Fruit fly (Drosophila melanogaster) whole organism, embryonic: ENCODE data around the gene Npc2g.

Source experiments
- Aef1 ChIP-seq: fragments of 200-800 bp; sonication (Bioruptor generic); IDR thresholded peaks from 3 replicates; pipeline ENCODE4 v1.3.6; 2022; ENCODE audit warnings: missing biosample characterization, missing genetic modification characterization
- B-H1 ChIP-seq: fragments of 200-800 bp; sonication (Bioruptor generic); IDR thresholded peaks from 3 replicates; pipeline ENCODE4 v1.3.6; 2022; ENCODE audit warnings: missing biosample characterization, missing genetic modification characterization
- CG10959 ChIP-seq: fragments of 200-800 bp; sonication (Bioruptor generic); IDR thresholded peaks from 2 replicates; pipeline ENCODE4 v1.3.6; 2022; ENCODE audit warnings: missing biosample characterization, missing genetic modification characterization
- CG13894 ChIP-seq: fragments of 200-800 bp; sonication (Bioruptor generic); optimal IDR thresholded peaks from 3 replicates; lab custom pipeline; 2018; ENCODE audit warnings: missing biosample characterization, mild to moderate bottlenecking, missing genetic modification characterization, moderate library complexity
- CG16779 ChIP-seq: fragments of 200-800 bp; sonication (Bioruptor generic); IDR thresholded peaks from 2 replicates; pipeline ENCODE4 v1.3.6; 2022; ENCODE audit warnings: missing biosample characterization, missing genetic modification characterization
- CG17186 ChIP-seq: fragments of 200-800 bp; sonication (Bioruptor generic); optimal IDR thresholded peaks from 3 replicates; lab custom pipeline; 2017; ENCODE audit warnings: missing biosample characterization, missing genetic modification reagents, missing genetic modification characterization
- CG17829 ChIP-seq: fragments of 200-800 bp; optimal IDR thresholded peaks from 2 replicates; lab custom pipeline; 2019; ENCODE audit warnings: missing biosample characterization, mild to moderate bottlenecking, missing genetic modification characterization, moderate library complexity
- CG2678 ChIP-seq: fragments of 200-800 bp; sonication (Bioruptor generic); optimal IDR thresholded peaks from 3 replicates; lab custom pipeline; 2019; ENCODE audit warnings: missing biosample characterization, mild to moderate bottlenecking, missing genetic modification characterization, moderate library complexity
- CG2889 ChIP-seq: fragments of 200-800 bp; sonication (Bioruptor generic); IDR thresholded peaks from 3 replicates; pipeline ENCODE4 v1.3.6; 2022; ENCODE audit warnings: missing biosample characterization, missing genetic modification characterization
- CG30020 ChIP-seq: fragments of 200-800 bp; optimal IDR thresholded peaks from 2 replicates; lab custom pipeline; 2019; ENCODE audit warnings: missing biosample characterization, mild to moderate bottlenecking, missing genetic modification characterization, moderate library complexity
- CG3407 ChIP-seq: fragments of 200-800 bp; sonication (Bioruptor generic); optimal IDR thresholded peaks from 2 replicates; lab custom pipeline; 2018; ENCODE audit warnings: missing biosample characterization, mild to moderate bottlenecking, missing genetic modification characterization
- CG6654 ChIP-seq: fragments of 200-800 bp; sonication (Bioruptor generic); optimal IDR thresholded peaks from 2 replicates; lab custom pipeline; 2017; ENCODE audit warnings: missing biosample characterization, mild to moderate bottlenecking, missing genetic modification characterization
- CG6813 ChIP-seq: fragments of 200-800 bp; sonication (Bioruptor generic); optimal IDR thresholded peaks from 2 replicates; lab custom pipeline; 2017; ENCODE audit warnings: missing biosample characterization, missing genetic modification characterization, mild to moderate bottlenecking, moderate library complexity, missing genetic modification reagents
- CG7372 ChIP-seq: fragments of 200-800 bp; sonication (Bioruptor generic); IDR thresholded peaks from 2 replicates; pipeline ENCODE4 v1.3.6; 2022; ENCODE audit warnings: missing biosample characterization, missing genetic modification characterization
- CG7963 ChIP-seq: fragments of 200-800 bp; sonication (Bioruptor generic); IDR thresholded peaks from 3 replicates; pipeline ENCODE4 v1.3.6; 2022; ENCODE audit warnings: missing biosample characterization, missing genetic modification characterization; ENCODE audit not compliant: partially characterized antibody
- CG8290 ChIP-seq, 3 experiments: fragments of 200-800 bp; sonication (Bioruptor generic); optimal IDR thresholded peaks; 2 replicates each; lab custom pipeline; 2016 to 2019; ENCODE audit warnings: missing biosample characterization in 3 of 3, missing genetic modification characterization in 3 of 3, mild to moderate bottlenecking in 2 of 3, moderate library complexity in 1 of 3
- CG8359 ChIP-seq: fragments of 200-800 bp; sonication (Bioruptor generic); optimal IDR thresholded peaks from 2 replicates; lab custom pipeline; 2017; ENCODE audit warnings: missing biosample characterization, mild to moderate bottlenecking, missing genetic modification characterization, borderline replicate concordance
- CG8924 ChIP-seq: fragments of 200-800 bp; optimal IDR thresholded peaks from 3 replicates; lab custom pipeline; 2019; ENCODE audit warnings: missing biosample characterization, mild to moderate bottlenecking, missing genetic modification characterization, moderate library complexity
- CTCF ChIP-seq: fragments of 200-800 bp; sonication (Bioruptor generic); optimal IDR thresholded peaks from 2 replicates; lab custom pipeline; 2017; ENCODE audit warnings: missing biosample characterization, mild to moderate bottlenecking, missing genetic modification characterization, moderate library complexity
- Ets97D ChIP-seq: fragments of 200-800 bp; sonication (Bioruptor generic); optimal IDR thresholded peaks from 3 replicates; lab custom pipeline; 2016; ENCODE audit warnings: missing biosample characterization, missing genetic modification characterization
- HLH3B ChIP-seq: fragments of 200-800 bp; sonication (Bioruptor generic); IDR thresholded peaks from 2 replicates; pipeline ENCODE4 v1.3.6; 2022; ENCODE audit warnings: missing biosample characterization, missing genetic modification characterization
- Hr39 ChIP-seq: fragments of >200 bp; optimal IDR thresholded peaks from 2 replicates; lab custom pipeline; 2017
- Med ChIP-seq: fragments of 200-800 bp; sonication (Bioruptor generic); peaks from one replicate; lab custom pipeline; 2016; ENCODE audit warnings: missing biosample characterization, missing genetic modification characterization, mild to moderate bottlenecking, inconsistent platforms, moderate library complexity
- Nf-YA ChIP-seq: fragments of 200-800 bp; sonication (Bioruptor generic); IDR thresholded peaks from 2 replicates; pipeline ENCODE4 v1.3.6; 2022; ENCODE audit warnings: missing biosample characterization, missing genetic modification characterization
- PHDP ChIP-seq: fragments of 200-800 bp; sonication (Bioruptor generic); optimal IDR thresholded peaks from 3 replicates; lab custom pipeline; 2018; ENCODE audit warnings: missing biosample characterization, mild to moderate bottlenecking, missing genetic modification characterization, moderate library complexity
- Poxn ChIP-seq: fragments of 200-800 bp; sonication (Bioruptor generic); IDR thresholded peaks from 2 replicates; pipeline ENCODE4 v1.3.6; 2022; ENCODE audit warnings: missing biosample characterization, missing genetic modification characterization
- Ravus ChIP-seq: fragments of 200-800 bp; sonication (Bioruptor generic); IDR thresholded peaks from 2 replicates; pipeline ENCODE4 v1.3.6; 2022; ENCODE audit warnings: missing biosample characterization, missing genetic modification characterization
- Side ChIP-seq: fragments of 200-800 bp; sonication (Bioruptor generic); optimal IDR thresholded peaks from 2 replicates; lab custom pipeline; 2016; ENCODE audit warnings: missing biosample characterization, missing genetic modification characterization
- Spps ChIP-seq: fragments of 200-800 bp; sonication (Bioruptor generic); optimal IDR thresholded peaks from 2 replicates; lab custom pipeline; 2018; ENCODE audit warnings: missing biosample characterization, mild to moderate bottlenecking, missing genetic modification characterization
- amos ChIP-seq: fragments of 200-800 bp; sonication (Bioruptor generic); IDR thresholded peaks from 2 replicates; pipeline ENCODE4 v1.3.6; 2022; ENCODE audit warnings: missing biosample characterization, missing genetic modification characterization; ENCODE audit not compliant: partially characterized antibody
- bab2 ChIP-seq: fragments of 200-800 bp; sonication (Bioruptor generic); optimal IDR thresholded peaks from 2 replicates; lab custom pipeline; 2016; ENCODE audit warnings: missing biosample characterization, missing genetic modification characterization
- bigmax ChIP-seq: fragments of 200-800 bp; sonication (Bioruptor generic); optimal IDR thresholded peaks from 2 replicates; lab custom pipeline; 2018; ENCODE audit warnings: missing biosample characterization, mild to moderate bottlenecking, missing genetic modification characterization
- cas ChIP-seq: fragments of 200-800 bp; sonication (Bioruptor generic); IDR thresholded peaks from 2 replicates; pipeline ENCODE4 v1.3.6; 2022; ENCODE audit warnings: missing biosample characterization, missing genetic modification characterization
- dmrt11E ChIP-seq: fragments of 200-800 bp; sonication (Bioruptor generic); optimal IDR thresholded peaks from 3 replicates; lab custom pipeline; 2018; ENCODE audit warnings: missing biosample characterization, mild to moderate bottlenecking, missing genetic modification characterization, moderate library complexity
- ewg ChIP-seq: fragments of 200-800 bp; sonication (Bioruptor generic); optimal IDR thresholded peaks from 3 replicates; lab custom pipeline; 2017; ENCODE audit warnings: mild to moderate bottlenecking, missing biosample characterization, missing genetic modification reagents, missing genetic modification characterization
- gem ChIP-seq: fragments of 200-800 bp; sonication (Bioruptor generic); optimal IDR thresholded peaks from 2 replicates; lab custom pipeline; 2019; ENCODE audit warnings: missing biosample characterization, mild to moderate bottlenecking, missing genetic modification characterization, moderate library complexity
- hbn ChIP-seq: fragments of 200-800 bp; sonication (Bioruptor generic); IDR thresholded peaks from 2 replicates; pipeline ENCODE4 v1.3.6; 2022; ENCODE audit warnings: missing biosample characterization, missing genetic modification characterization; ENCODE audit not compliant: partially characterized antibody
- knrl ChIP-seq: fragments of 200-800 bp; sonication (Bioruptor generic); IDR thresholded peaks from 3 replicates; pipeline ENCODE4 v1.3.6; 2022; ENCODE audit warnings: missing biosample characterization, missing genetic modification characterization; ENCODE audit not compliant: partially characterized antibody
- lilli ChIP-seq: fragments of 200-800 bp; sonication (Bioruptor generic); optimal IDR thresholded peaks from 3 replicates; lab custom pipeline; 2016; ENCODE audit warnings: missing biosample characterization, missing genetic modification characterization
- mirr ChIP-seq: fragments of 200-800 bp; sonication (Bioruptor generic); optimal IDR thresholded peaks from 3 replicates; lab custom pipeline; 2018; ENCODE audit warnings: missing biosample characterization, mild to moderate bottlenecking, missing genetic modification characterization
- p53 ChIP-seq: fragments of 200-800 bp; sonication (Bioruptor generic); optimal IDR thresholded peaks from 2 replicates; lab custom pipeline; 2016; ENCODE audit warnings: missing biosample characterization, missing genetic modification characterization
- pan ChIP-seq, 4 experiments: fragments of >200 bp in 3 of 4; fragments of 200-800 bp in 1 of 4; sonication (Bioruptor generic) in 1 of 4; optimal IDR thresholded peaks in 3 of 4; IDR thresholded peaks in 1 of 4; 2 replicates each; pipeline versions ENCODE4 v1.3.6 to Lab custom; 2017 to 2022; ENCODE audit warnings: missing biosample characterization in 2 of 4, missing genetic modification characterization in 2 of 4, mixed read lengths in 1 of 4
- ranshi ChIP-seq: fragments of 200-800 bp; sonication (Bioruptor generic); IDR thresholded peaks from 2 replicates; pipeline ENCODE4 v1.3.6; 2022; ENCODE audit warnings: missing biosample characterization, missing genetic modification characterization
- run ChIP-seq: fragments of 200-800 bp; sonication (Bioruptor generic); optimal IDR thresholded peaks from 3 replicates; lab custom pipeline; 2018; ENCODE audit warnings: missing biosample characterization, mild to moderate bottlenecking, missing genetic modification characterization
- sd ChIP-seq: fragments of 200-800 bp; sonication (Bioruptor generic); optimal IDR thresholded peaks from 3 replicates; lab custom pipeline; 2018; ENCODE audit warnings: missing biosample characterization, mild to moderate bottlenecking, missing genetic modification characterization, moderate library complexity
- sens-2 ChIP-seq: fragments of 200-800 bp; sonication (Bioruptor generic); IDR thresholded peaks from 2 replicates; pipeline ENCODE4 v1.3.6; 2022; ENCODE audit warnings: missing biosample characterization, missing genetic modification characterization
- slou ChIP-seq: fragments of 200-800 bp; sonication (Bioruptor generic); optimal IDR thresholded peaks from 3 replicates; lab custom pipeline; 2016; ENCODE audit warnings: missing biosample characterization, missing genetic modification characterization
- tup ChIP-seq: fragments of 200-800 bp; sonication (Bioruptor generic); optimal IDR thresholded peaks from 2 replicates; lab custom pipeline; 2016; ENCODE audit warnings: missing biosample characterization, mild to moderate bottlenecking, missing genetic modification characterization, moderate library complexity
- vnd ChIP-seq: fragments of 200-800 bp; sonication (Bioruptor generic); IDR thresholded peaks from 3 replicates; pipeline ENCODE4 v1.3.6; 2022; ENCODE audit warnings: missing biosample characterization, missing genetic modification characterization; ENCODE audit not compliant: partially characterized antibody

The Npc2g gene

dm6 chr3R:30789363-30789762, 44.3 kb upstream of the Npc2g start (continued):
- no peak for TF ChIP-seq slou (GFP tag; lab: Kevin White, UChicago)
- TF ChIP-seq HLH3B (GFP tag; lab: Robert Waterston, UW) = peak; percentile 64; the same call in 1 of the 2 replicates
- TF ChIP-seq CG17186 (GFP tag; lab: Kevin White, UChicago) = no peak
- no peak for TF ChIP-seq tup (GFP tag; lab: Kevin White, UChicago)
- no peak for TF ChIP-seq run
- peak; percentile 70 for TF ChIP-seq knrl (GFP tag; lab: Robert Waterston, UW)
- peak; percentile 76 for TF ChIP-seq B-H1 (GFP tag; lab: Robert Waterston, UW)
- TF ChIP-seq bab2 = no peak
- no peak for TF ChIP-seq Hr39 (lab: Kevin White, UChicago)
- 0 out of 3 replicates have a peak, but pooled peaks have one; percentile 51 for TF ChIP-seq CG7963 (GFP tag; lab: Robert Waterston, UW)
- TF ChIP-seq sens-2 = peak; percentile 80
- TF ChIP-seq CG8359 (GFP tag; lab: Kevin White, UChicago) = no peak
- TF ChIP-seq CG30020 (tag; lab: Kevin White, UChicago) = no peak
- TF ChIP-seq Poxn = no peak
- no peak for TF ChIP-seq bigmax
- TF ChIP-seq CG6813 (GFP tag; lab: Kevin White, UChicago) = peak; percentile 0
- TF ChIP-seq Side = peak; percentile 3
- no peak for TF ChIP-seq CG8924 (tag; lab: Kevin White, UChicago)
- 0 out of 2 replicates have a peak, but pooled peaks have one; percentile 57 for TF ChIP-seq Nf-YA (GFP tag; lab: Robert Waterston, UW)
- no peak for TF ChIP-seq Ravus (GFP tag; lab: Robert Waterston, UW)
- no peak for TF ChIP-seq dmrt11E
- TF ChIP-seq Spps = no peak
- TF ChIP-seq CG17829 (tag; lab: Kevin White, UChicago) = peak; percentile 84
- TF ChIP-seq ewg = no peak
- no peak for TF ChIP-seq CG3407 (GFP tag; lab: Kevin White, UChicago)
- no peak for TF ChIP-seq CG2889
- no peak for TF ChIP-seq p53 (GFP tag; lab: Kevin White, UChicago)
- peak; percentile 59 for TF ChIP-seq Med
- peak; percentile 64 for TF ChIP-seq gem (tag; lab: Kevin White, UChicago)
- TF ChIP-seq cas (GFP tag; lab: Robert Waterston, UW) = peak; percentile 76; the same call in 1 of the 2 replicates
- TF ChIP-seq CG16779 (GFP tag; lab: Robert Waterston, UW) = peak; percentile 88
- no peak for TF ChIP-seq CG10959
- TF ChIP-seq Aef1 (GFP tag; lab: Robert Waterston, UW) = peak; percentile 39; the same call in 1 of the 3 replicates
- TF ChIP-seq CG6654 = no peak
- TF ChIP-seq sd (tag; lab: Kevin White, UChicago) = no peak
- no peak for TF ChIP-seq pan (optimal IDR thresholded peaks at IDR 0.05; lab: Kevin White, UChicago)
- TF ChIP-seq pan (GFP tag; optimal IDR thresholded peaks at IDR 0.05 in 1 of 2, IDR thresholded peaks at IDR 0.05 in 1 of 2) = peak in 1 of 2 experiments; percentile 88
- peak; percentile 53 for TF ChIP-seq hbn (GFP tag; lab: Robert Waterston, UW)
- peak; percentile 54; the same call in 1 of the 2 replicates for TF ChIP-seq ranshi (GFP tag; lab: Robert Waterston, UW)
- no peak for TF ChIP-seq CG13894 (tag; lab: Kevin White, UChicago)
- no peak for TF ChIP-seq PHDP
- TF ChIP-seq CTCF (GFP tag; lab: Kevin White, UChicago) = peak; percentile 91
- peak; percentile 33 for TF ChIP-seq Ets97D (GFP tag; lab: Kevin White, UChicago)
- peak; percentile 12 for TF ChIP-seq lilli (GFP tag; lab: Kevin White, UChicago)
- peak; percentile 17 for TF ChIP-seq CG2678
- TF ChIP-seq CG8290 (GFP tag; optimal IDR thresholded peaks at IDR 0.05; lab: Kevin White, UChicago) = no peak
- no peak for TF ChIP-seq CG8290 (tag; optimal IDR thresholded peaks at IDR 0.05; lab: Kevin White, UChicago)
- 0 out of 3 replicates have a peak, but pooled peaks have one; percentile 6 for TF ChIP-seq vnd (GFP tag; lab: Robert Waterston, UW)
- TF ChIP-seq CG7372 (GFP tag; lab: Robert Waterston, UW) = peak; percentile 68
- TF ChIP-seq mirr (GFP tag; lab: Kevin White, UChicago) = no peak
- peak; percentile 75 for TF ChIP-seq amos (GFP tag; lab: Robert Waterston, UW)
